Worm (Caenorhabditis elegans): ENCODE data around the gene col-101.
A peak's percentile ranks its signal among the peaks of the same experiment; 100 is the strongest.

The col-101 gene

DNA sequence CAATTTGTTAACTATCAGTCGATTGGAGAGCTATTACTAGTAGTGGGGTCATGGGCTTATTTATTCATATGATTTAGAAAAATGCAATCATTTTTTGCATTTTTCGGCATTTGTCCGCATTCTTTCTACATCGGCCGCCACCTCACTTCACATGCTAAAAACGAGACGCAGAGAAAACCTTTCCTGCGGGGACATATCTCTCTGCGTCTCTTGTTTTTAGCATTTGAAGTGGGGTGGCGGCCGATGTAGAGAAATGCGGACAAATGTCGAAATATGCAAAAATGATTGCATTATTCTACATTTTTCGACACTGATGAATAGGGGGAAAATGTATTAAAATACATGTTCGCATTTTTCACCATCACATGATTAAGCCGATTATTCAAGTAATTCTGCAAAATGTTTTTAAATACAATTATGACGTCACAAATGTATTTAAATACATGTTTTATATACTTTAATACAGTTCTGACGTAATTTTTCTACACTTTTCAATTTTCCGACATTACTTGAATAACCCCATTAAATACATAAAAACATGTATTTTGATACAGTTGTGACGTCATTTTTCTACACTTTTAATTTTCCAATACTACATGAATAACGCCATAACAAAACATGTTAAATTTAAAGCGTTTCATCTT is 45.4 kb upstream of the col-101 start (continued):
- TF ChIP-seq fkh-8 (tag; optimal IDR thresholded peaks at IDR 0.05) (no peak), F16B12.6 (tag; optimal IDR thresholded peaks at IDR 0.05) (no peak), nhr-12 (tag; optimal IDR thresholded peaks at IDR 0.05) (no peak), snu-23 (GFP tag; optimal IDR thresholded peaks at IDR 0.05) (peak; percentile 5)

ce11 chrIV:366406-366805 is 39.6 kb upstream of the col-101 start:
- TF ChIP-seq nhr-84 (tag; optimal IDR thresholded peaks at IDR 0.05) = no peak
- TF ChIP-seq blmp-1 (tag; optimal IDR thresholded peaks at IDR 0.05) = peak; percentile 90
- peak; percentile 28 for TF ChIP-seq swsn-7 (tag; optimal IDR thresholded peaks at IDR 0.05)
- peak; percentile 27 to 35 for TF ChIP-seq efl-1 (optimal IDR thresholded peaks at IDR 0.05)
- peak in 1 of 2 experiments; percentile 45 for TF ChIP-seq efl-1 (GFP tag; optimal IDR thresholded peaks at IDR 0.05 in 1 of 2)
- peak in 1 of 6 experiments; percentile 12 for TF ChIP-seq elt-3 (tag; optimal IDR thresholded peaks at IDR 0.05)
- no peak for TF ChIP-seq unc-30 (tag; optimal IDR thresholded peaks at IDR 0.05)
- no peak for TF ChIP-seq xbp-1 (tag; optimal IDR thresholded peaks at IDR 0.05)
- TF ChIP-seq snu-23 (GFP tag; optimal IDR thresholded peaks at IDR 0.05) = peak; percentile 66
- no peak for TF ChIP-seq hlh-4 (tag; optimal IDR thresholded peaks at IDR 0.05)
- no peak for TF ChIP-seq nhr-90 (tag; optimal IDR thresholded peaks at IDR 0.05; ENCODE audit: poor library complexity)
- TF ChIP-seq ceh-88 (GFP tag; IDR thresholded peaks at IDR 0.05) = no peak
- no peak for TF ChIP-seq mdl-1 (tag; optimal IDR thresholded peaks at IDR 0.05)
- no peak for TF ChIP-seq mab-9 (GFP tag; IDR thresholded peaks at IDR 0.05)
- TF ChIP-seq mep-1 (tag; optimal IDR thresholded peaks at IDR 0.05) = peak; percentile 64
- no peak for TF ChIP-seq aha-1 (tag; optimal IDR thresholded peaks at IDR 0.05)
- TF ChIP-seq pax-3 (tag; optimal IDR thresholded peaks at IDR 0.05) = no peak
- TF ChIP-seq nhr-20 (tag; optimal IDR thresholded peaks at IDR 0.05) = peak; percentile 31
- TF ChIP-seq aly-2 (tag; optimal IDR thresholded peaks at IDR 0.05) = no peak
- peak; percentile 19 for TF ChIP-seq lin-13 (GFP tag; optimal IDR thresholded peaks at IDR 0.05)
- no peak for TF ChIP-seq nhr-19 (GFP tag; conservative IDR thresholded peaks at IDR 0.05)
- TF ChIP-seq skn-1 (tag; optimal IDR thresholded peaks at IDR 0.05) = no peak
- peak in 2 of 3 experiments; percentile 7 to 44 for TF ChIP-seq dpl-1 (GFP tag; optimal IDR thresholded peaks at IDR 0.05)
- no peak for TF ChIP-seq sup-37 (GFP tag; optimal IDR thresholded peaks at IDR 0.05)
- peak; percentile 23 for TF ChIP-seq fkh-8 (tag; optimal IDR thresholded peaks at IDR 0.05)
- TF ChIP-seq lin-14 (GFP tag; optimal IDR thresholded peaks at IDR 0.05) = peak; percentile 88
- no peak for TF ChIP-seq egl-13 (tag; optimal IDR thresholded peaks at IDR 0.05)
- no peak for TF ChIP-seq ceh-8 (GFP tag; optimal IDR thresholded peaks at IDR 0.05)
- TF ChIP-seq unc-98 (GFP tag; IDR thresholded peaks at IDR 0.05) = no peak
- TF ChIP-seq lin-35 (GFP tag; optimal IDR thresholded peaks at IDR 0.05) = peak; percentile 3 to 46
- TF ChIP-seq isw-1 (GFP tag; IDR thresholded peaks at IDR 0.05) = peak; percentile 4; the same call in 1 of the 2 replicates
- peak; percentile 53 for TF ChIP-seq nhr-71 (tag; optimal IDR thresholded peaks at IDR 0.05)
- TF ChIP-seq irx-1 (tag; optimal IDR thresholded peaks at IDR 0.05) = no peak
- TF ChIP-seq nhr-47 (tag; optimal IDR thresholded peaks at IDR 0.05) = peak; percentile 30
- no peak for TF ChIP-seq ztf-11 (tag; optimal IDR thresholded peaks at IDR 0.05)
- peak in 1 of 3 experiments; percentile 29 for TF ChIP-seq ceh-82 (tag; optimal IDR thresholded peaks at IDR 0.05)
- no peak for TF ChIP-seq grh-1 (GFP tag; IDR thresholded peaks at IDR 0.05)
- peak; percentile 31 for TF ChIP-seq nhr-85 (tag)
- TF ChIP-seq vab-15 (tag; optimal IDR thresholded peaks at IDR 0.05) = no peak
- TF ChIP-seq lsy-2 (tag; optimal IDR thresholded peaks at IDR 0.05) = peak; percentile 26 to 69
- peak; percentile 29 for TF ChIP-seq rnt-1 (tag; optimal IDR thresholded peaks at IDR 0.05)

All from whole organism, L1 larva.